Worm (Caenorhabditis elegans) whole organism, early embryonic: ENCODE measurements around the gene dmd-7.
A peak's percentile ranks its signal among the peaks of the same experiment; 100 is the strongest.

Source experiments
- B0310.2 ChIP-seq: sonication (generic microtip); optimal IDR thresholded peaks from 2 replicates; lab custom pipeline; 2016; ENCODE audit warnings: mild to moderate bottlenecking, missing genetic modification characterization, missing compliant biosample characterization
- F13C5.2 ChIP-seq: sonication (generic microtip); optimal IDR thresholded peaks from 2 replicates; lab custom pipeline; 2017; ENCODE audit warnings: mild to moderate bottlenecking, missing genetic modification characterization, inconsistent platforms, missing compliant biosample characterization
- aly-1 ChIP-seq: sonication (generic microtip); optimal IDR thresholded peaks from 2 replicates; lab custom pipeline; 2016; ENCODE audit warnings: missing genetic modification characterization, missing compliant biosample characterization
- ama-1 ChIP-seq: fragments of 150-350 bp; optimal IDR thresholded peaks from 2 replicates; lab custom pipeline; 2014
- ceh-13 ChIP-seq: fragments of 200-800 bp; sonication (Bioruptor generic); optimal IDR thresholded peaks from 2 replicates; lab custom pipeline; 2018; ENCODE audit warnings: mild to moderate bottlenecking, missing genetic modification characterization, missing compliant biosample characterization
- ceh-36 ChIP-seq: sonication (generic microtip); optimal IDR thresholded peaks from 2 replicates; lab custom pipeline; 2016; ENCODE audit warnings: missing genetic modification characterization, inconsistent platforms, missing compliant biosample characterization
- ets-7 ChIP-seq: sonication (generic microtip); optimal IDR thresholded peaks from 2 replicates; lab custom pipeline; 2016; ENCODE audit warnings: missing genotype, missing genetic modification characterization, missing compliant biosample characterization
- flt-1 ChIP-seq: fragments of 200-800 bp; sonication (Bioruptor generic); IDR thresholded peaks from 2 replicates; pipeline ENCODE4 v1.3.6; 2022; ENCODE audit warnings: missing genetic modification characterization, missing compliant biosample characterization
- hmbx-1 ChIP-seq: sonication (generic microtip); optimal IDR thresholded peaks from 2 replicates; lab custom pipeline; 2016; ENCODE audit warnings: mild to moderate bottlenecking, missing genetic modification characterization, missing compliant biosample characterization
- hmg-4 ChIP-seq: fragments of 200-800 bp; sonication (Bioruptor generic); optimal IDR thresholded peaks from 2 replicates; lab custom pipeline; 2018; ENCODE audit warnings: mild to moderate bottlenecking, missing genetic modification characterization, missing compliant biosample characterization
- hnd-1 ChIP-seq: sonication (generic microtip); optimal IDR thresholded peaks from 2 replicates; lab custom pipeline; 2016; ENCODE audit warnings: missing genetic modification characterization, missing compliant biosample characterization
- pes-1 ChIP-seq: fragments of 200-800 bp; sonication (Bioruptor generic); IDR thresholded peaks from 2 replicates; pipeline ENCODE4 v1.3.6; 2022; ENCODE audit warnings: missing genetic modification reagents, missing genetic modification characterization, missing compliant biosample characterization
- scrt-1 ChIP-seq: fragments of 200-800 bp; sonication (Bioruptor generic); IDR thresholded peaks from 2 replicates; pipeline ENCODE4 v1.3.6; 2022; ENCODE audit warnings: missing genetic modification characterization, missing compliant biosample characterization
- sea-1 ChIP-seq: fragments of 200-800 bp; sonication (Bioruptor generic); conservative IDR thresholded peaks from 2 replicates; pipeline ENCODE4 v1.3.6; 2022; ENCODE audit warnings: missing genetic modification characterization, missing compliant biosample characterization
- tbx-11 ChIP-seq: fragments of 200-800 bp; sonication (Bioruptor generic); IDR thresholded peaks from 2 replicates; pipeline ENCODE4 v1.3.6; 2022; ENCODE audit warnings: missing genetic modification characterization, missing compliant biosample characterization
- tbx-37 ChIP-seq: fragments of 200-800 bp; sonication (Bioruptor generic); conservative IDR thresholded peaks from 2 replicates; pipeline ENCODE4 v1.3.6; 2022; ENCODE audit warnings: missing genetic modification reagents, missing genetic modification characterization, missing compliant biosample characterization
- tra-4 ChIP-seq: sonication (generic microtip); optimal IDR thresholded peaks from 2 replicates; lab custom pipeline; 2017; ENCODE audit warnings: missing genetic modification characterization, missing compliant biosample characterization

Gene dmd-7

ce11 chrV:6248714-6249113 lies 2.0 kb downstream of the dmd-7 start:
- no peak for TF ChIP-seq ama-1
- TF ChIP-seq flt-1 = no peak
- TF ChIP-seq F13C5.2 (tag; lab: Kevin White, UChicago) = no peak
- TF ChIP-seq hmg-4 (GFP tag; lab: Kevin White, UChicago) = no peak
- TF ChIP-seq sea-1 (GFP tag; lab: Robert Waterston, UW) = no peak
- TF ChIP-seq ceh-13 (GFP tag; lab: Kevin White, UChicago) = no peak
- TF ChIP-seq ets-7 (tag; lab: Kevin White, UChicago) = no peak
- TF ChIP-seq scrt-1 (GFP tag; lab: Robert Waterston, UW) = no peak
- TF ChIP-seq tbx-11 = no peak
- TF ChIP-seq aly-1 (tag; lab: Kevin White, UChicago) = no peak
- no peak for TF ChIP-seq pes-1
- TF ChIP-seq tbx-37 = no peak
- TF ChIP-seq B0310.2 (tag; lab: Kevin White, UChicago) = no peak

DNA sequence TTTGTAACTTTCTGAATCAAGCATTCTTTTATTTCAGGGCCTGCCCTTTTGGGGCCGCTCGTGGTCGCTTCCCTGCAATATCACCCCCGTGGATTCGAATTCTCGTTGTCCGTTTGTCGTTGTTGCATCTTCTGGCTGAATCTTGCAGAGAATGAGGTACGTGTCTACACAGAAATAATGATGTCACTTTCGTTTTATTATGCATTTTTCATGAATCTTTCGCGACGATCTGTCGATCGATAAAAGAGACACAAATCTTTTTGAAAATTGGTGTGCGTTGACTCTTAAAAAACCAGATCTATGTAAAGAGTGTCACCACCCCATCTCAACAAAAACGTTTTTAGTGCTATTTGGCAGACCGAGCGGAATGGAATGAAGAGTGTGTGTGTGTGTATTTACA lies 2.4 kb downstream of the dmd-7 start:
- no peak for TF ChIP-seq hmbx-1 (tag; lab: Kevin White, UChicago)
- no peak for TF ChIP-seq ama-1

DNA sequence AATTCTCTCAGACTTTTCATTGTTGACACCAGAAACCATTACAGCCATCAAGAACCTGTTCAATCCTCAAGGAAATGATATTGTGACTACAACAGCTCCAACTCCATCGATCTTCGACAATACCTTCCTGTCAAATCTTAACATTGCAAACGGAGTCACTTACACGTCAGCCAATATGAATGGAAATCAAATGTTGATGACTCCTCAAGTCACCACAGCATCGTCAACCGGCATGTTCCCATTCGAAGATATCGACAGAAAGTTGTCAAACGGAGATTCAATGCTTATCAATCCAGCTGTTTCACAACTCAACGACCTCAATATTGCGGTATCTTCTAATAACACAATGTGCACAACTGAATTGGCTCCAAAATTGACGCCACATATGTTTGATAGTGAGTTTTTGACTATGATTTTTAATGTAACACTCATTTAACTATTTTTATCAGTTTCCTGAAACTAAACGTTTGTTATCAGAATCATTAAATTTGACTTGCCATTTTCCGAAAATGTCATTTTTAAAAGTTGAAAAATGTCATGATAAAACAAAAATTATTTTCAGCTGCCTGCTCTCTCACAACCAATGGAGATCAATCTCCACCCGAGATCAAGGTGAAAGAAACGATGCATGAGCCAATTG lies 4.3 kb downstream of the dmd-7 start:
- no peak for TF ChIP-seq sea-1 (GFP tag; lab: Robert Waterston, UW)
- TF ChIP-seq ama-1 = no peak
- TF ChIP-seq flt-1 = no peak
- TF ChIP-seq scrt-1 (GFP tag; lab: Robert Waterston, UW) = no peak
- TF ChIP-seq ceh-36 (tag; lab: Kevin White, UChicago) = no peak
- TF ChIP-seq ets-7 (tag; lab: Kevin White, UChicago) = no peak
- no peak for TF ChIP-seq B0310.2 (tag; lab: Kevin White, UChicago)
- TF ChIP-seq hnd-1 (tag; lab: Kevin White, UChicago) = no peak
- TF ChIP-seq hmbx-1 (tag; lab: Kevin White, UChicago) = no peak

DNA sequence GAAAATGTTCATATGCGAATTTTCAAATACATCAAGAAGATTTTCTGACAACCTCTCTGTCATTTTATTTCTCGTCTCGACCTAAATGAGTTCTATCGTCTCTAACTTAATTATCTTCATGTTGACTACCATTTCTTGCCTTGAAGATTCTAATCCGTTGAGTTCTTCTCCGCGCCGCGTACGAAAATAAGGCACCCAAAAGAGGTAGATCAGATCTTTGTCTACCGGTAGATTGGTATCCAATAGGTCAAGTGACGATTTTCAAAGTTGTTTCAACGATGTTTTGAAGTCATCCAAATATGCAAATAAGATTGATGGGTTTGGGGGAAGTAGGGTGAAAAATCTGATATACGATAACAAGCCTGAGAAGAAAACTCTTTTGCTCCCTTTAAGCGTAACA lies 7.2 kb downstream of the dmd-7 start:
- TF ChIP-seq tra-4 (tag; lab: Kevin White, UChicago) (no peak), ceh-13 (GFP tag; lab: Kevin White, UChicago) (no peak), ama-1 (no peak), aly-1 (tag; lab: Kevin White, UChicago) (no peak), ceh-36 (tag; lab: Kevin White, UChicago) (no peak), hnd-1 (tag; lab: Kevin White, UChicago) (no peak), tbx-37 (no peak)

DNA sequence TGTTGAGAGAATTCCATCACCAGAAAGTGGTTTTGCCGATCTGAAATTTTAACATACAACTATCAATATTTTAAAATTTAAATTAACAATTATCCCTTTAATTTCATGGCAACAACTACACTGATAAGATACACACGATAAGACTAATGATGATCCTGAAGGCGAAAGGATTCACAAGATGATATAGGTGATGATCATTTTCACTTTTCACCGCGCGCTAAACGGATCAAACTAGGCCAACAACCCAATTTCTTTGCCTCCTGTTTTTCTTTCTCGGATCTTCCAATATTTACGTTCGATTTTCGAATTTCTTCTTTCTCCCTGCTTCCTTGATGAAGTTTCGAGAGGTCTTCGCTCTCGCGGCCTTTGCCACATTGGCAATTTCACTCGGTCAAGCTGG lies 12.4 kb downstream of the dmd-7 start, which contains the start of gene K08B12.1:
Gene K08B12.1 (plus strand): TSS at position 229 of the 400 bp plus-strand sequence.
- TF ChIP-seq ama-1 (no peak), tbx-37 (no peak), aly-1 (tag; lab: Kevin White, UChicago) (no peak), sea-1 (GFP tag; lab: Robert Waterston, UW) (no peak), ets-7 (tag; lab: Kevin White, UChicago) (no peak), tbx-11 (no peak), hmg-4 (GFP tag; lab: Kevin White, UChicago) (no peak), ceh-36 (tag; lab: Kevin White, UChicago) (no peak), tra-4 (tag; lab: Kevin White, UChicago) (no peak)

DNA sequence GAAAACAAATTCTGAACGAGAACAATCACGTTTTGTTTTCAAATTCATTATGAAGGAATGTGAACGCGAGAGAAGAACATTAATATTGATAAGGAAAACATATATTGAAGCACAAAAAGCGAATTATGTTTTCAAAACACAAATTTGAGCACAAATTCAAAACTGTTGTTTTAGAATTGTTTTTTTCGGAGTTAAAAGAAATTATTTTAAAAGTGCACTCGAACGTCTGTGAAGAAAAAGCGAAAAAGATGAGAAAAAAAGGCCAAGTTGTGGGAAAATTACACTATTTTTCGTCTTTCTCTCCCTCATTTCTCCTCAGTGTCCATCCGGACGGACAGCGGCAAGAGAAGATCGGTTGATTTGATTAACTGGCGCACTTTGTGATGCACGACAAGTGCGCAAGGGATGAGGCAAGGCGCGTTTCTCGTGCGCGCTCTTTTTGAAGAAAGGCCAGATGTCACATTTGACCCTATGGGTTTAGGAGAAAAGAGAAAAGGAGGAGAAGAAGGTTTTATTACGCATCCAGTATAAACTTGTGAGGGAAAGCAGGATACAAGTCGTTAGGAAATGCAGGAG lies 20.6 kb downstream of the dmd-7 start, which contains the start of gene mrck-1:
Gene mrck-1 (minus strand): TSS at position 51 of the 576 bp plus-strand sequence.
- TF ChIP-seq B0310.2 (tag; lab: Kevin White, UChicago) (peak; percentile 64), aly-1 (tag; lab: Kevin White, UChicago) (peak; percentile 82), hmg-4 (GFP tag; lab: Kevin White, UChicago) (peak; percentile 95), sea-1 (GFP tag; lab: Robert Waterston, UW) (peak; percentile 77), flt-1 (peak; percentile 71), scrt-1 (GFP tag; lab: Robert Waterston, UW) (peak; percentile 74), ceh-36 (tag; lab: Kevin White, UChicago) (peak; percentile 54), ets-7 (tag; lab: Kevin White, UChicago) (peak; percentile 33), F13C5.2 (tag; lab: Kevin White, UChicago) (peak; percentile 95), tbx-11 (peak; percentile 57), hmbx-1 (tag; lab: Kevin White, UChicago) (no peak), ama-1 (no peak), tra-4 (tag; lab: Kevin White, UChicago) (no peak), ceh-13 (GFP tag; lab: Kevin White, UChicago) (peak; percentile 37), tbx-37 (peak; percentile 76), hnd-1 (tag; lab: Kevin White, UChicago) (no peak), pes-1 (no peak; the same call in 1 of the 2 replicates)

DNA sequence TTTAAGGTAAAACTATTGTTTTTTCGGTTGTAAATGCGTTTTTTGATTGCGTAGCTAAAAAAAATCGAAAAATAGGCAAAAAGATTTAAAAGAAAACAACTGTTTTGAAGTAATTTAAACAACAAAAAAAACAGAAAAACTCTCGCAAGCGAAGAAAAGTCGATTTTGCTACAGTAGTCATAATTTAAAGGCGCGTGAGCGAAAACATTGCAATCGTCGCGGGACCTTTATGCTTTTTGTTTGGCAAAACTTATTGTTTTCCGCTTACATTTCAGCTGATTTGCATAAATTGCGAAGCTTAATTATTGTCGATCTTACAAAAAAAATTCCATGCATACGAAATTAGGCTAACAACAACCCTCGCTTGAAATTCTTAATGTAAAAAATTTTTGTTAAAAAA lies 21.2 kb downstream of the dmd-7 start:
- TF ChIP-seq hmbx-1 (tag; lab: Kevin White, UChicago) (no peak), ets-7 (tag; lab: Kevin White, UChicago) (no peak), hnd-1 (tag; lab: Kevin White, UChicago) (no peak)

- TF ChIP-seq hnd-1 (tag; lab: Kevin White, UChicago) = no peak
- no peak for TF ChIP-seq tbx-37
- no peak for TF ChIP-seq pes-1
- no peak for TF ChIP-seq aly-1 (tag; lab: Kevin White, UChicago)
- no peak for TF ChIP-seq F13C5.2 (tag; lab: Kevin White, UChicago)
- TF ChIP-seq tra-4 (tag; lab: Kevin White, UChicago) = no peak
- TF ChIP-seq tbx-11 = no peak
These were observed 21.8 kb downstream of the dmd-7 start for ce11 chrV:6268526-6268925.
